Fruit fly (Drosophila melanogaster) whole organism, embryonic: ENCODE results near the gene spg.

Experiments
- Awh ChIP-seq: fragments of 200-800 bp; sonication (Bioruptor generic); IDR thresholded peaks from 2 replicates; pipeline ENCODE4, ENCODE4 v1.3.6; 2022; ENCODE audit warnings: missing biosample characterization, missing genetic modification characterization
- BEAF-32 ChIP-seq: fragments of 200-800 bp; sonication (Bioruptor generic); optimal IDR thresholded peaks from 3 replicates; lab custom pipeline; 2017; ENCODE audit warnings: missing biosample characterization, missing genetic modification characterization, mild to moderate bottlenecking, moderate library complexity, missing genetic modification reagents
- BtbVII ChIP-seq: fragments of 200-800 bp; sonication (Bioruptor generic); optimal IDR thresholded peaks from 3 replicates; lab custom pipeline; 2017; ENCODE audit warnings: missing biosample characterization, mild to moderate bottlenecking, missing genetic modification characterization
- CG10147 ChIP-seq: fragments of 200-800 bp; sonication (Bioruptor generic); optimal IDR thresholded peaks from 2 replicates; lab custom pipeline; 2019; ENCODE audit warnings: missing biosample characterization, mild to moderate bottlenecking, missing genetic modification characterization, moderate library complexity
- CG10431 ChIP-seq: fragments of 200-800 bp; sonication (Bioruptor generic); optimal IDR thresholded peaks from 3 replicates; lab custom pipeline; 2018; ENCODE audit warnings: missing biosample characterization, mild to moderate bottlenecking, missing genetic modification characterization
- CG11085 ChIP-seq: fragments of 200-800 bp; sonication (Bioruptor generic); IDR thresholded peaks from 2 replicates; pipeline ENCODE4 v1.3.6; 2022; ENCODE audit warnings: missing biosample characterization, missing genetic modification characterization
- CG11560 ChIP-seq: fragments of 200-800 bp; sonication (Bioruptor generic); IDR thresholded peaks from 3 replicates; pipeline ENCODE4 v1.3.6; 2022; ENCODE audit warnings: missing biosample characterization, missing genetic modification characterization
- CG1233 ChIP-seq: fragments of 200-800 bp; sonication (Bioruptor generic); optimal IDR thresholded peaks from 4 replicates; lab custom pipeline; 2018; ENCODE audit warnings: missing biosample characterization, mild to moderate bottlenecking, missing genetic modification characterization
- CG12659 ChIP-seq: fragments of 200-800 bp; sonication (Bioruptor generic); optimal IDR thresholded peaks from 3 replicates; lab custom pipeline; 2017; ENCODE audit warnings: mild to moderate bottlenecking, missing biosample characterization, missing genetic modification reagents, missing genetic modification characterization
- CG13287 ChIP-seq: fragments of 200-800 bp; sonication (Bioruptor generic); IDR thresholded peaks from 2 replicates; pipeline ENCODE4 v1.3.6; 2022; ENCODE audit warnings: missing biosample characterization, missing genetic modification characterization; ENCODE audit not compliant: partially characterized antibody
- CG14050 ChIP-seq: fragments of 200-800 bp; sonication (Bioruptor generic); IDR thresholded peaks from 3 replicates; pipeline ENCODE4 v1.3.6; 2022; ENCODE audit warnings: missing biosample characterization, missing genetic modification characterization
- CG15514 ChIP-seq: fragments of 200-800 bp; sonication (Bioruptor generic); optimal IDR thresholded peaks from 3 replicates; lab custom pipeline; 2017; ENCODE audit warnings: missing biosample characterization, missing genetic modification characterization, mild to moderate bottlenecking, moderate library complexity, missing genetic modification reagents
- CG15601 ChIP-seq: fragments of 200-800 bp; sonication (Bioruptor generic); optimal IDR thresholded peaks from 3 replicates; lab custom pipeline; 2019; ENCODE audit warnings: missing biosample characterization, mild to moderate bottlenecking, missing genetic modification characterization, moderate library complexity
- CG17186 ChIP-seq: fragments of 200-800 bp; sonication (Bioruptor generic); optimal IDR thresholded peaks from 3 replicates; lab custom pipeline; 2017; ENCODE audit warnings: missing biosample characterization, missing genetic modification reagents, missing genetic modification characterization
- CG17359 ChIP-seq: fragments of 200-800 bp; sonication (Bioruptor generic); optimal IDR thresholded peaks from 3 replicates; lab custom pipeline; 2018; ENCODE audit warnings: missing biosample characterization, mild to moderate bottlenecking, missing genetic modification characterization, moderate library complexity
- CG18011 ChIP-seq: fragments of 200-800 bp; sonication (Bioruptor generic); optimal IDR thresholded peaks from 2 replicates; lab custom pipeline; 2017; ENCODE audit warnings: missing biosample characterization, missing genetic modification characterization, mild to moderate bottlenecking, moderate library complexity, missing genotype
- CG18599 ChIP-seq: fragments of 200-800 bp; sonication (Bioruptor generic); optimal IDR thresholded peaks from 3 replicates; lab custom pipeline; 2017; ENCODE audit warnings: missing biosample characterization, missing genetic modification characterization, mild to moderate bottlenecking, moderate library complexity, missing genetic modification reagents
- CG2202 ChIP-seq: fragments of 200-800 bp; sonication (Bioruptor generic); optimal IDR thresholded peaks from 2 replicates; lab custom pipeline; 2018; ENCODE audit warnings: missing biosample characterization, mild to moderate bottlenecking, missing genetic modification characterization
- CG2712 ChIP-seq: fragments of 200-800 bp; optimal IDR thresholded peaks from 3 replicates; lab custom pipeline; 2019; ENCODE audit warnings: missing biosample characterization, mild to moderate bottlenecking, missing genetic modification characterization, moderate library complexity
- CG30020 ChIP-seq: fragments of 200-800 bp; optimal IDR thresholded peaks from 2 replicates; lab custom pipeline; 2019; ENCODE audit warnings: missing biosample characterization, mild to moderate bottlenecking, missing genetic modification characterization, moderate library complexity
- CG32767 ChIP-seq: fragments of 200-800 bp; sonication (Bioruptor generic); IDR thresholded peaks from 2 replicates; pipeline ENCODE4 v1.3.6; 2022; ENCODE audit warnings: missing biosample characterization, missing genetic modification characterization
- CG6175 ChIP-seq: fragments of 200-800 bp; sonication (Bioruptor generic); IDR thresholded peaks from 3 replicates; pipeline ENCODE4 v1.3.6; 2022; ENCODE audit warnings: missing biosample characterization, missing genetic modification characterization
- CG6813 ChIP-seq: fragments of 200-800 bp; sonication (Bioruptor generic); optimal IDR thresholded peaks from 2 replicates; lab custom pipeline; 2017; ENCODE audit warnings: missing biosample characterization, missing genetic modification characterization, mild to moderate bottlenecking, moderate library complexity, missing genetic modification reagents
- CG8478 ChIP-seq: fragments of >200 bp; optimal IDR thresholded peaks from 2 replicates; lab custom pipeline; 2018
- CG8765 ChIP-seq: fragments of 200-800 bp; sonication (Bioruptor generic); IDR thresholded peaks from 2 replicates; pipeline ENCODE4 v1.3.6; 2022; ENCODE audit warnings: missing biosample characterization, missing genetic modification characterization
- Dip2 ChIP-seq: fragments of 200-800 bp; sonication (Bioruptor generic); IDR thresholded peaks from 2 replicates; pipeline ENCODE4 v1.3.6; 2022; ENCODE audit warnings: missing biosample characterization, missing genetic modification characterization
- Fer1 ChIP-seq: fragments of 200-800 bp; sonication (Bioruptor generic); optimal IDR thresholded peaks from 2 replicates; lab custom pipeline; 2017; ENCODE audit warnings: missing biosample characterization, mild to moderate bottlenecking, missing genetic modification characterization
- Gug ChIP-seq: fragments of 200-800 bp; sonication (Bioruptor generic); IDR thresholded peaks from 4 replicates; pipeline ENCODE4 v1.3.6; 2022; ENCODE audit warnings: missing biosample characterization, missing genetic modification characterization
- Meics ChIP-seq: fragments of 200-800 bp; sonication (Bioruptor generic); optimal IDR thresholded peaks from 2 replicates; lab custom pipeline; 2017; ENCODE audit warnings: missing biosample characterization, mild to moderate bottlenecking, missing genetic modification characterization
- Rx ChIP-seq: fragments of 200-800 bp; sonication (Bioruptor generic); IDR thresholded peaks from 2 replicates; pipeline ENCODE4 v1.3.6; 2022; ENCODE audit warnings: missing biosample characterization, missing genetic modification characterization
- Taf1 ChIP-seq: fragments of 200-800 bp; sonication (Bioruptor generic); IDR thresholded peaks from 2 replicates; pipeline ENCODE4 v1.3.6; 2022; ENCODE audit warnings: missing biosample characterization, missing genetic modification characterization
- Usf ChIP-seq: fragments of 200-800 bp; sonication (Bioruptor generic); optimal IDR thresholded peaks from 2 replicates; lab custom pipeline; 2017; ENCODE audit warnings: missing genotype, missing biosample characterization, missing genetic modification characterization
- cg ChIP-seq: fragments of 200-800 bp; sonication (Bioruptor generic); optimal IDR thresholded peaks from 3 replicates; lab custom pipeline; 2019; ENCODE audit warnings: missing biosample characterization, mild to moderate bottlenecking, missing genetic modification characterization, moderate library complexity
- chinmo ChIP-seq: fragments of 200-800 bp; sonication (Bioruptor generic); IDR thresholded peaks from 4 replicates; pipeline ENCODE4 v1.3.6; 2022; ENCODE audit warnings: missing biosample characterization, missing genetic modification characterization; ENCODE audit not compliant: partially characterized antibody
- chm ChIP-seq: fragments of 200-800 bp; sonication (Bioruptor generic); IDR thresholded peaks from 2 replicates; pipeline ENCODE4 v1.3.6; 2022; ENCODE audit warnings: missing biosample characterization, missing genetic modification characterization
- emc ChIP-seq: fragments of 200-800 bp; sonication (Bioruptor generic); optimal IDR thresholded peaks from 2 replicates; lab custom pipeline; 2016; ENCODE audit warnings: missing biosample characterization, missing genetic modification characterization
- grn ChIP-seq: fragments of 200-800 bp; sonication (Bioruptor generic); optimal IDR thresholded peaks from 3 replicates; lab custom pipeline; 2017; ENCODE audit warnings: missing biosample characterization, missing genetic modification characterization
- insv ChIP-seq, 2 experiments: fragments of 200-800 bp; sonication (Bioruptor generic); optimal IDR thresholded peaks; 3 replicates each; lab custom pipeline; 2016 to 2018; ENCODE audit warnings: missing biosample characterization in 2 of 2, missing genetic modification characterization in 2 of 2
- kay ChIP-seq: fragments of 200-800 bp; sonication (Bioruptor generic); optimal IDR thresholded peaks from 2 replicates; lab custom pipeline; 2016; ENCODE audit warnings: missing biosample characterization, missing genetic modification characterization
- ken ChIP-seq: fragments of 200-800 bp; sonication (Bioruptor generic); IDR thresholded peaks from 3 replicates; pipeline ENCODE4 v1.3.6; 2022; ENCODE audit warnings: missing biosample characterization, missing genetic modification characterization
- lab ChIP-seq: fragments of 200-800 bp; sonication (Bioruptor generic); optimal IDR thresholded peaks from 3 replicates; lab custom pipeline; 2017; ENCODE audit warnings: missing biosample characterization, missing genetic modification characterization, mild to moderate bottlenecking, moderate library complexity, missing genetic modification reagents
- nerfin-2 ChIP-seq: fragments of 200-800 bp; sonication (Bioruptor generic); IDR thresholded peaks from 2 replicates; pipeline ENCODE4 v1.3.6; 2022; ENCODE audit warnings: missing biosample characterization, missing genetic modification characterization; ENCODE audit not compliant: partially characterized antibody
- odd ChIP-seq: fragments of 200-800 bp; sonication (Bioruptor generic); optimal IDR thresholded peaks from 2 replicates; lab custom pipeline; 2017; ENCODE audit warnings: missing biosample characterization, mild to moderate bottlenecking, missing genetic modification characterization
- org-1 ChIP-seq: fragments of 200-800 bp; sonication (Bioruptor generic); optimal IDR thresholded peaks from 2 replicates; lab custom pipeline; 2017; ENCODE audit warnings: missing biosample characterization, missing genetic modification characterization
- sd ChIP-seq: fragments of 200-800 bp; sonication (Bioruptor generic); optimal IDR thresholded peaks from 3 replicates; lab custom pipeline; 2018; ENCODE audit warnings: missing biosample characterization, mild to moderate bottlenecking, missing genetic modification characterization, moderate library complexity
- shn ChIP-seq: fragments of 200-800 bp; sonication (Bioruptor generic); optimal IDR thresholded peaks from 3 replicates; lab custom pipeline; 2016; ENCODE audit warnings: missing biosample characterization, missing genetic modification characterization
- tll ChIP-seq, 2 experiments: fragments of 200-800 bp in 1 of 2; fragments of >200 bp in 1 of 2; sonication (Bioruptor generic) in 1 of 2; optimal IDR thresholded peaks; 2 replicates each; lab custom pipeline; 2017 to 2019; ENCODE audit warnings: missing biosample characterization in 2 of 2, missing genetic modification characterization in 2 of 2, mild to moderate bottlenecking in 1 of 2, moderate library complexity in 1 of 2
- trem ChIP-seq: fragments of 200-800 bp; optimal IDR thresholded peaks from 3 replicates; lab custom pipeline; 2019; ENCODE audit warnings: missing biosample characterization, mild to moderate bottlenecking, missing genetic modification characterization, moderate library complexity
- tx ChIP-seq: fragments of 200-800 bp; sonication (Bioruptor generic); optimal IDR thresholded peaks from 2 replicates; lab custom pipeline; 2016; ENCODE audit warnings: missing biosample characterization, missing genetic modification characterization

spg gene

dm6 chr3R:28857287-28858024 is 12.4 kb downstream of the spg start (continued):
- peak; percentile 57; the same call in 1 of the 3 replicates for TF ChIP-seq ken (GFP tag; lab: Robert Waterston, UW)
- TF ChIP-seq CG1233 (GFP tag; lab: Kevin White, UChicago) = peak; percentile 17
- no peak for TF ChIP-seq CG6175 (GFP tag; lab: Robert Waterston, UW)
- no peak for TF ChIP-seq CG17186 (GFP tag; lab: Kevin White, UChicago)
- TF ChIP-seq Taf1 (GFP tag; lab: Robert Waterston, UW) = no peak; the same call in 1 of the 2 replicates
- no peak for TF ChIP-seq CG13287 (GFP tag; lab: Robert Waterston, UW)
- TF ChIP-seq nerfin-2 = no peak
- no peak for TF ChIP-seq BEAF-32
- no peak for TF ChIP-seq Awh (GFP tag; lab: Robert Waterston, UW)
- TF ChIP-seq Rx (GFP tag; lab: Robert Waterston, UW) = 0 out of 2 replicates have a peak, but pooled peaks have one; percentile 14
- no peak for TF ChIP-seq CG10431 (GFP tag; lab: Kevin White, UChicago)
- peak; percentile 51 for TF ChIP-seq org-1 (GFP tag; lab: Kevin White, UChicago)
- peak; percentile 59 for TF ChIP-seq CG2712
- TF ChIP-seq CG8478 (lab: Kevin White, UChicago) = no peak
- no peak for TF ChIP-seq trem (tag; lab: Kevin White, UChicago)
- TF ChIP-seq Meics (GFP tag; lab: Kevin White, UChicago) = no peak
- peak; percentile 36; the same call in 1 of the 3 replicates for TF ChIP-seq CG11560 (tag; lab: Robert Waterston, UW)
- TF ChIP-seq CG15514 (GFP tag; lab: Kevin White, UChicago) = no peak
- peak; percentile 12 for TF ChIP-seq odd (GFP tag; lab: Kevin White, UChicago)
- TF ChIP-seq CG30020 (tag; lab: Kevin White, UChicago) = no peak
- no peak for TF ChIP-seq CG11085 (GFP tag; lab: Robert Waterston, UW)
- TF ChIP-seq CG15601 (tag; lab: Kevin White, UChicago) = peak; percentile 23
- peak; percentile 27 for TF ChIP-seq CG12659 (GFP tag; lab: Kevin White, UChicago)
- no peak for TF ChIP-seq tll (GFP tag; optimal IDR thresholded peaks at IDR 0.05; lab: Kevin White, UChicago)
- peak; percentile 2 for TF ChIP-seq shn (GFP tag; lab: Kevin White, UChicago)
- TF ChIP-seq lab (GFP tag; lab: Kevin White, UChicago) = peak; percentile 44
- TF ChIP-seq CG6813 (GFP tag; lab: Kevin White, UChicago) = no peak
- no peak for TF ChIP-seq Fer1 (GFP tag; lab: Kevin White, UChicago)
- no peak for TF ChIP-seq Usf
- TF ChIP-seq chm = no peak
- TF ChIP-seq CG32767 (GFP tag; lab: Robert Waterston, UW) = no peak
- TF ChIP-seq CG14050 (GFP tag; lab: Robert Waterston, UW) = peak; percentile 15; the same call in 1 of the 3 replicates
- TF ChIP-seq chinmo (GFP tag; lab: Robert Waterston, UW) = no peak
- peak; percentile 20; the same call in 2 of the 4 replicates for TF ChIP-seq Gug (GFP tag; lab: Robert Waterston, UW)
- TF ChIP-seq Dip2 (GFP tag; lab: Robert Waterston, UW) = no peak
- no peak for TF ChIP-seq tx (GFP tag; lab: Kevin White, UChicago)
- no peak for TF ChIP-seq cg (GFP tag; lab: Kevin White, UChicago)
- TF ChIP-seq CG18011 = no peak
- no peak for TF ChIP-seq emc (GFP tag; lab: Kevin White, UChicago)
- TF ChIP-seq insv (GFP tag; optimal IDR thresholded peaks at IDR 0.05; lab: Kevin White, UChicago) = no peak
- peak; percentile 18 for TF ChIP-seq CG18599 (GFP tag; lab: Kevin White, UChicago)
- TF ChIP-seq BtbVII (GFP tag; lab: Kevin White, UChicago) = no peak
- peak; percentile 53 for TF ChIP-seq grn (GFP tag; lab: Kevin White, UChicago)
- peak; percentile 59 for TF ChIP-seq CG17359 (tag; lab: Kevin White, UChicago)
- TF ChIP-seq kay (GFP tag; lab: Kevin White, UChicago) = no peak
- TF ChIP-seq CG10147 (GFP tag; lab: Kevin White, UChicago) = no peak
- no peak for TF ChIP-seq sd (tag; lab: Kevin White, UChicago)
- TF ChIP-seq CG2202 = no peak
- no peak for TF ChIP-seq CG8765 (GFP tag; lab: Robert Waterston, UW)
